Fruit fly (Drosophila melanogaster): Measurements from ENCODE around the gene cal1.

cal1 gene

DNA sequence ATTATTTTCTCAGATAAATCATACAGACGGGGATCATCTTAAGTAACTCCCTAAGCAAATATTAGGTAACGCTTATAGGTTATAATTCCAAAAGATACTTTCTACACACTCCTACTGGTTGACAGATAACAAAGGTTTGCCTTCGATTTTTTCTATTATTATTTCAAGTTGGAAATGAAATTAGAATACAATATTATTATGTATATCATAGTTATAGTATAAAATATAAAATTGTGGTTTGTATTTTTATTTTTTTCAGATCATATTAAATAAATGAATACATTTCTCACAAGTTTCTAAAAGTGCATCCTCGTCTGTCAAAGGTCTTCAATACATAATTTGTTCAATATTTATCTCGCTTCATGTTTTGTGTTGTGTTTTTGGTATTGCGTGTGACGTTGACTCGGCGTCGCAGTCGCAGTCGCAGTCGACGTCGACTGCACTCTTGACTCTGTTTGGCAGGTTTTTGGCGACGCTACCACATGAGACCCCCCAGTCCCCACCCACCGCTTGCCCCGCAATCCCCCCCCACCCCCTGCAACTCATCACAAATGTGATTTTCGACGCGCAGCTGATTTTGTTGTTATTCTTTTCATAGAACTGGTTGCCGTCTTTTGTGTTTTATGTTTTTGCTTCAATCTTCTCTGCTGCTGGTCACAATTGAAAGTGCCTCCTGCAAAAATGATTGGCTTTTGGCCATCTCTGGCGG is 34.9 kb downstream of the cal1 start (continued):
- TF ChIP-seq Gug (GFP tag; IDR thresholded peaks at IDR 0.05): no peak
- TF ChIP-seq CG11902 (GFP tag; optimal IDR thresholded peaks at IDR 0.05): no peak
- no peak for TF ChIP-seq CG8319 (GFP tag; optimal IDR thresholded peaks at IDR 0.05)
- peak; percentile 61; the same call in 2 of the 3 replicates for TF ChIP-seq CG8119 (GFP tag; IDR thresholded peaks at IDR 0.05)
- TF ChIP-seq Blimp-1 (GFP tag; optimal IDR thresholded peaks at IDR 0.05): peak; percentile 27
- peak; percentile 22 for TF ChIP-seq Ets21C (GFP tag; optimal IDR thresholded peaks at IDR 0.05)
- no peak for TF ChIP-seq CG3919 (GFP tag; optimal IDR thresholded peaks at IDR 0.05)
- peak; percentile 25 for TF ChIP-seq CG6276 (GFP tag; optimal IDR thresholded peaks at IDR 0.05)
- TF ChIP-seq dac (GFP tag; optimal IDR thresholded peaks at IDR 0.05): no peak
- TF ChIP-seq topi (GFP tag; optimal IDR thresholded peaks at IDR 0.05): no peak
- TF ChIP-seq Hr4 (GFP tag; optimal IDR thresholded peaks at IDR 0.05): peak; percentile 29
- peak; percentile 64 for TF ChIP-seq Met (GFP tag; optimal IDR thresholded peaks at IDR 0.05)

DNA sequence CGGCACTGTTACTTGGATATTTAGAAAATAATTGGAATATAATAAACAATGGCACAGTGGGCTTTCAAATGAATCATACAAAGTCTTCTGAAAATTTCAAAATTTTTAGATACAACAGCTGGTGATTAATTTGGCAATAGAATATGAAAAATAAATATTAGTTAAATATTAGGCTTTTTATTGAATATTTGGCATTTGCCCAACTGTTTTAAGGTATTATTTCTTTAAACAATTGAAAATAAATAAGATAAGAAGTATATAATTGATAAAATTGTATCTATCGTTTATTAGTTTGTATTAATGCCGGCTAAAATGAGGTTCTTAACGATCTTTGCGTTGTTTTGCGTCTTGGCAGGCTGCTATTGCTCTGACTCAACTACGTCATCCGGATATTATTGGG is 36.1 kb downstream of the cal1 start, which contains the start of gene CG45079:
Gene CG45079, plus strand, starts transcription at position 301 of the 400 bp plus-strand sequence.
- no peak for TF ChIP-seq CG11294 (GFP tag; IDR thresholded peaks at IDR 0.05)

DNA sequence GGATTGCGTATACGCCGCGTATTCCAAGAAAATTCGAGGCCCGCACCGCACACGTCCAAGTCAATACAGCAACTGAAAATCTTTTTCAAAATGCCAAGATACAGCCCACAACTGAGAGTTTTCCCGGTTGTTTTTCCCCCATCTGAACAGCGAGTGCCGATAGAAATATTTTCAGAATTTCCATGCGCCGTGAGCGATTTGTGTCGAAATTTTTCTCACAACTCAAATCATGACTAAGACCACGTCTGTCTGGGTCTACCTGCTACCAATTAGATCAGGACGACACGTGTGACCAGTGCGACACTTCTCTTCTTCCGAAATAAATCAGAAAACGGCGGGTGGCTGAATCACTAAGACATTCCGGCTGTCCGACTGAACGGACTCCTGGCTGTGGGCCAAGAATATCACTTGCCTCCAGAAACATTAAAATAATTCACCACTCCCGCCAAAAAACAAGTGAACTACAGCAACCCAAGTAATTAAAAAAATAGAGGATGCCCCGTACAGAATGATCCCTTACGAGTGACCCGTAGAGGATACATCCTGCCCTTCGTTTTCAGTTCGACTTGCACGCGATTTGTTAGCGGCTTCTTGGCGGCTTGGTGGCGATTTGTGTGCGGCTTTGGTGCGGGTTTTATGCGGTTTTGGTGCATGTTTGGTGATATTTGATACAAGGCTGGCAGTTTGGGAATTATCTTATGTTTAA is 37.4 kb downstream of the cal1 start, which contains the start of gene cher:
Gene cher, minus strand, starts transcription at position 51 of the 706 bp plus-strand sequence.
- TF ChIP-seq lz (GFP tag; optimal IDR thresholded peaks at IDR 0.05) (no peak), CG8119 (GFP tag; IDR thresholded peaks at IDR 0.05) (no peak), Eip75B (GFP tag; optimal IDR thresholded peaks at IDR 0.05) (no peak), CG6163 (GFP tag; IDR thresholded peaks at IDR 0.05) (no peak), CG10631 (GFP tag; optimal IDR thresholded peaks at IDR 0.05) (no peak), salr (GFP tag; optimal IDR thresholded peaks at IDR 0.05) (no peak), Sox15 (GFP tag; optimal IDR thresholded peaks at IDR 0.05) (no peak), CG16779 (tag; optimal IDR thresholded peaks at IDR 0.05) (no peak), CG3032 (tag; optimal IDR thresholded peaks at IDR 0.05) (no peak), CG15336 (GFP tag; IDR thresholded peaks at IDR 0.05) (no peak), Lpt (GFP tag; optimal IDR thresholded peaks at IDR 0.05) (no peak), CG6854 (GFP tag; optimal IDR thresholded peaks at IDR 0.05) (no peak), dac (GFP tag; optimal IDR thresholded peaks at IDR 0.05) (no peak), CG7368 (GFP tag; optimal IDR thresholded peaks at IDR 0.05) (no peak), esn (GFP tag; optimal IDR thresholded peaks at IDR 0.05) (no peak), CG9139 (GFP tag; optimal IDR thresholded peaks at IDR 0.05) (no peak), CG34406 (GFP tag; optimal IDR thresholded peaks at IDR 0.05) (no peak), Ets96B (tag; optimal IDR thresholded peaks at IDR 0.05) (no peak), Blimp-1 (GFP tag; optimal IDR thresholded peaks at IDR 0.05) (no peak), fkh (GFP tag; optimal IDR thresholded peaks at IDR 0.05) (no peak)

DNA sequence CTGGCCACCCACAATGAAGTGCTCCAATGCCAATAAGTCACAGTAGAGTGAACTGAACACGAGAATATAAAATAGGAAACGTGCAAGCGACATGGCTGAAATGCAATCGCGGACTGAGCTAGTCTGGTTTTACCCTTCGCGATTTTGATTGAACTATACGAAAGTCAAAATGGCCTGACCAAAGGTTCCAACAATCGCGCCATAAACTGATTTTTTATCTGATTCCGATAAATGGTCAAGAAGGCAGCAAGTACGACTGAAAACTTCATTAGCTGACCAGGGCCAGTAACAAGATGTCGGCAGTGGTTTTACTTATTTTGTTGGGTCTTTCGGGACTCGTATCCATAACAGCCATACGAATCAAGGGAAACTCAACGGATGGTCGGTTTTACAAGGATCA is 38.8 kb downstream of the cal1 start, which contains the start of the genes CG17477 and CG31269:
Gene CG17477, minus strand, starts transcription at position 101 of the 400 bp plus-strand sequence.
Gene CG31269, plus strand, starts transcription at position 289 of the 400 bp plus-strand sequence.
- TF ChIP-seq CG6808 (GFP tag; optimal IDR thresholded peaks at IDR 0.05): no peak
- no peak for TF ChIP-seq Hr4 (GFP tag; optimal IDR thresholded peaks at IDR 0.05)
- no peak for TF ChIP-seq lz (GFP tag; optimal IDR thresholded peaks at IDR 0.05)
- no peak for TF ChIP-seq Gug (GFP tag; IDR thresholded peaks at IDR 0.05)
- TF ChIP-seq CG6163 (GFP tag; IDR thresholded peaks at IDR 0.05): no peak
- no peak for TF ChIP-seq salr (GFP tag; optimal IDR thresholded peaks at IDR 0.05)
- TF ChIP-seq CG15336 (GFP tag; IDR thresholded peaks at IDR 0.05): no peak
- TF ChIP-seq Hr39 (GFP tag; optimal IDR thresholded peaks at IDR 0.05): no peak
- no peak for TF ChIP-seq ss (GFP tag; optimal IDR thresholded peaks at IDR 0.05)
- TF ChIP-seq dac (GFP tag; optimal IDR thresholded peaks at IDR 0.05): no peak

Data from whole organism, prepupa.